Worm (Caenorhabditis elegans) whole organism, L4/young adult: ENCODE measurements around the gene hex-5.

Experiments
- W03F9.2 ChIP-seq: fragments of 150-350 bp; optimal IDR thresholded peaks from 2 replicates; lab custom pipeline; 2014; ENCODE audit warnings: missing biosample characterization, missing genetic modification characterization
- dao-5 ChIP-seq: sonication (generic microtip); optimal IDR thresholded peaks from 2 replicates; lab custom pipeline; 2016; ENCODE audit warnings: missing genotype, missing genetic modification characterization, moderate library complexity, missing compliant biosample characterization
- him-1 ChIP-seq: sonication (generic microtip); optimal IDR thresholded peaks from 2 replicates; lab custom pipeline; 2016; ENCODE audit warnings: missing genotype, missing genetic modification reagents, missing genetic modification characterization, missing compliant biosample characterization

ce11 chrX:14946217-14946463, 41.1 kb upstream of the hex-5 start, which contains the start of gene mrp-5:
- TF ChIP-seq W03F9.2 (tag; lab: Kevin White, UChicago), result no peak
- TF ChIP-seq him-1, result no peak
- no peak for TF ChIP-seq dao-5 (tag; lab: Kevin White, UChicago)
